Fruit fly (Drosophila melanogaster): Measurements from ENCODE around the gene CG15386.

dm6 chr2L:2171366-2172078 is 45.5 kb downstream of the CG15386 start:
- TF ChIP-seq h (optimal IDR thresholded peaks at IDR 0.05), result no peak
- no peak for TF ChIP-seq psq (optimal IDR thresholded peaks at IDR 0.05)
- no peak for TF ChIP-seq Myc (optimal IDR thresholded peaks at IDR 0.05)
- no peak for TF ChIP-seq Sin3A (optimal IDR thresholded peaks at IDR 0.05)
- TF ChIP-seq insv (optimal IDR thresholded peaks at IDR 0.05), result no peak
- TF ChIP-seq ttk (optimal IDR thresholded peaks at IDR 0.05), result no peak
